Worm (Caenorhabditis elegans) whole organism, L1 larva: ENCODE measurements around the gene flp-17.

Experiments
- aly-2 ChIP-seq: fragments of 150-350 bp; optimal IDR thresholded peaks from 2 replicates; lab custom pipeline; 2014; ENCODE audit warnings: missing biosample characterization, missing genetic modification characterization
- ama-1 ChIP-seq: fragments of 150-350 bp; optimal IDR thresholded peaks from 2 replicates; lab custom pipeline; 2014
- elt-2 ChIP-seq: sonication (generic microtip); optimal IDR thresholded peaks from 2 replicates; lab custom pipeline; 2016; ENCODE audit warnings: missing genetic modification characterization, mild to moderate bottlenecking, inconsistent platforms, missing compliant biosample characterization, missing genetic modification reagents
- fkh-10 ChIP-seq: sonication (generic microtip); optimal IDR thresholded peaks from 2 replicates; lab custom pipeline; 2017; ENCODE audit warnings: missing biosample characterization, missing genetic modification reagents, missing genetic modification characterization
- lin-39 ChIP-seq: fragments of 150-350 bp; optimal IDR thresholded peaks from 2 replicates; lab custom pipeline; 2014; ENCODE audit warnings: missing biosample characterization, missing genetic modification reagents, missing genetic modification characterization
- lir-3 ChIP-seq: sonication (generic microtip); optimal IDR thresholded peaks from 2 replicates; lab custom pipeline; 2016; ENCODE audit warnings: mild to moderate bottlenecking, missing genetic modification characterization, moderate library complexity, missing compliant biosample characterization; ENCODE audit not compliant: poor library complexity
- lsy-2 ChIP-seq, 2 experiments: fragments of 150-350 bp; optimal IDR thresholded peaks; 2 replicates each; lab custom pipeline; 2014; ENCODE audit warnings: missing biosample characterization in 2 of 2, missing genetic modification characterization in 2 of 2
- nhr-237 ChIP-seq: fragments of 150-350 bp; optimal IDR thresholded peaks from 2 replicates; lab custom pipeline; 2014; ENCODE audit warnings: missing biosample characterization, missing genetic modification characterization
- pqm-1 ChIP-seq: sonication (generic microtip); optimal IDR thresholded peaks from 3 replicates; lab custom pipeline; 2017; ENCODE audit warnings: missing biosample characterization, missing genetic modification characterization
- snpc-4 ChIP-seq: fragments of 150-350 bp; optimal IDR thresholded peaks from 2 replicates; lab custom pipeline; 2014; ENCODE audit warnings: missing biosample characterization, missing genetic modification characterization
- unc-130 ChIP-seq: fragments of 150-350 bp; optimal IDR thresholded peaks from 2 replicates; lab custom pipeline; 2017; ENCODE audit warnings: missing biosample characterization, missing genetic modification characterization, inconsistent platforms
- unc-86 ChIP-seq: sonication (generic microtip); optimal IDR thresholded peaks from 2 replicates; lab custom pipeline; 2016; ENCODE audit warnings: missing genetic modification characterization, missing compliant biosample characterization
- vab-15 ChIP-seq: sonication (generic microtip); optimal IDR thresholded peaks from 2 replicates; lab custom pipeline; 2017; ENCODE audit warnings: missing genotype, mild to moderate bottlenecking, missing genetic modification characterization, missing compliant biosample characterization

ce11 chrIV:17171732-17172131, 20.0 kb downstream of the flp-17 start:
- TF ChIP-seq pqm-1 (peak; percentile 83), vab-15 (tag; lab: Kevin White, UChicago) (no peak), lir-3 (tag; lab: Kevin White, UChicago) (no peak), fkh-10 (GFP tag; lab: Kevin White, UChicago) (no peak), unc-86 (tag; lab: Kevin White, UChicago) (no peak), elt-2 (tag; lab: Kevin White, UChicago) (peak; percentile 87), unc-130 (tag; lab: Kevin White, UChicago) (no peak), ama-1 (lab: Kevin White, UChicago) (no peak), aly-2 (tag; lab: Kevin White, UChicago) (no peak), lin-39 (tag; lab: Kevin White, UChicago) (no peak), lsy-2 (tag; optimal IDR thresholded peaks at IDR 0.05; lab: Kevin White, UChicago) (no peak), nhr-237 (tag; lab: Kevin White, UChicago) (no peak), snpc-4 (tag; lab: Kevin White, UChicago) (no peak)
